Worm (Caenorhabditis elegans) whole organism, L2 larva: ENCODE results near the gene ife-4.

Experiments
- ZK546.5 ChIP-seq: sonication (generic microtip); optimal IDR thresholded peaks from 2 replicates; lab custom pipeline; 2017; ENCODE audit warnings: missing biosample characterization, missing genetic modification characterization
- crh-2 ChIP-seq: sonication (generic microtip); optimal IDR thresholded peaks from 2 replicates; lab custom pipeline; 2017; ENCODE audit warnings: missing biosample characterization, missing genetic modification characterization
- lin-11 ChIP-seq: fragments of 150-350 bp; sonication (generic microtip); optimal IDR thresholded peaks from 2 replicates; lab custom pipeline; 2014; ENCODE audit warnings: missing biosample characterization, missing genetic modification characterization, inconsistent platforms, mixed read lengths
- sem-4 ChIP-seq: fragments of 150-350 bp; optimal IDR thresholded peaks from 2 replicates; lab custom pipeline; 2014; ENCODE audit warnings: missing biosample characterization, missing genetic modification reagents, missing genetic modification characterization
- snpc-4 ChIP-seq: fragments of 150-350 bp; optimal IDR thresholded peaks from 2 replicates; lab custom pipeline; 2014; ENCODE audit warnings: missing biosample characterization, missing genetic modification characterization

DNA sequence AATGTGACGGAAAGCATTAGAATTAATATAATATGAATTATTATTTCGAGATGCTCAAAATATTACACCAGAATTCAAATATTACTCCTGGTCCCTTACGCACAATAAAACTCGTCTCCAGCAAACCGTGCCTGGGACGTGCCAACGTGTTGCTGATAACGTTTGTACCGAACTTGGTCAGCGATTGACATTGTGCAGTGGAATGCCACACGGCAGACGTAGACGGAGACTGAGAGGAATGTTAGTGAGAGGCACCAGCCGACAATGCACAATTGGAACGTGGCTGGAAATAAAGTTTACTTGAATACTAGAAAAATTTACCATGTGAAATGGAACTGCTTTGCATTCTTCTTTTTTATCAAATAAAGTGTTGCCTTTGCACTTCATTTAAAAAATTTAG, 13.2 kb downstream of the ife-4 start:
- TF ChIP-seq ZK546.5: no peak
- TF ChIP-seq lin-11 (tag; lab: Kevin White, UChicago): no peak
- no peak for TF ChIP-seq sem-4
- TF ChIP-seq snpc-4 (tag; lab: Kevin White, UChicago): no peak
- peak; percentile 32 for TF ChIP-seq crh-2 (tag; lab: Kevin White, UChicago)
